Worm (Caenorhabditis elegans): ENCODE measurements around the gene isp-1.

ce11 chrIV:8181404-8181803 lies 45.5 kb upstream of the isp-1 start:
- TF ChIP-seq nhr-76 (tag; optimal IDR thresholded peaks at IDR 0.05) (no peak), lin-39 (tag; optimal IDR thresholded peaks at IDR 0.05) (no peak)

Data from whole organism, L3 larva.